Worm (Caenorhabditis elegans) whole organism, L4/young adult: Measurements from ENCODE around the gene scl-18.

Experiments
- W03F9.2 ChIP-seq: fragments of 150-350 bp; optimal IDR thresholded peaks from 2 replicates; lab custom pipeline; 2014; ENCODE audit warnings: missing biosample characterization, missing genetic modification characterization
- dao-5 ChIP-seq: sonication (generic microtip); optimal IDR thresholded peaks from 2 replicates; lab custom pipeline; 2016; ENCODE audit warnings: missing genotype, missing genetic modification characterization, moderate library complexity, missing compliant biosample characterization

- TF ChIP-seq dao-5 (tag; lab: Kevin White, UChicago) (no peak), W03F9.2 (no peak)
Observed at ce11 chrIV:11765507-11765906, 11.3 kb upstream of the scl-18 start.
